Worm (Caenorhabditis elegans) whole organism, mixed stage, embryonic: Measurements from ENCODE around the gene adh-5.

Source experiments
- elt-1 ChIP-seq: sonication (generic microtip); optimal IDR thresholded peaks from 2 replicates; lab custom pipeline; 2017; ENCODE audit warnings: missing genetic modification characterization, mild to moderate bottlenecking, missing compliant biosample characterization, antibody characterized with exemption, moderate library complexity, borderline replicate concordance; ENCODE audit not compliant: insufficient read depth
- flh-1 ChIP-seq: fragments of 200-800 bp; sonication (Bioruptor generic); optimal IDR thresholded peaks from 2 replicates; lab custom pipeline; 2018; ENCODE audit warnings: mild to moderate bottlenecking, missing genetic modification characterization, moderate library complexity, missing compliant biosample characterization
- lin-13 ChIP-seq: fragments of 150-350 bp; optimal IDR thresholded peaks from 2 replicates; lab custom pipeline; 2014; ENCODE audit warnings: missing biosample characterization, missing genetic modification characterization
- lsy-2 ChIP-seq: fragments of 150-350 bp; optimal IDR thresholded peaks from 2 replicates; lab custom pipeline; 2014; ENCODE audit warnings: missing biosample characterization, missing genetic modification characterization
- mep-1 ChIP-seq: fragments of 150-350 bp; optimal IDR thresholded peaks from 2 replicates; lab custom pipeline; 2017; ENCODE audit warnings: missing biosample characterization, missing genetic modification reagents, missing genetic modification characterization, inconsistent platforms
- nhr-28 ChIP-seq: fragments of 150-350 bp; optimal IDR thresholded peaks from 2 replicates; lab custom pipeline; 2014; ENCODE audit warnings: missing biosample characterization, missing genetic modification characterization
- pha-4 ChIP-seq: fragments of 150-350 bp; optimal IDR thresholded peaks from 2 replicates; lab custom pipeline; 2018; ENCODE audit warnings: missing biosample characterization, missing genetic modification reagents, missing genetic modification characterization
- unc-120 ChIP-seq: sonication (generic microtip); optimal IDR thresholded peaks from 2 replicates; lab custom pipeline; 2017; ENCODE audit warnings: missing genetic modification characterization, missing compliant biosample characterization; ENCODE audit not compliant: poor library complexity, severe bottlenecking
- unc-62 ChIP-seq: fragments of 150-350 bp; optimal IDR thresholded peaks from 2 replicates; lab custom pipeline; 2014; ENCODE audit warnings: missing biosample characterization, missing genetic modification reagents, missing genetic modification characterization

DNA sequence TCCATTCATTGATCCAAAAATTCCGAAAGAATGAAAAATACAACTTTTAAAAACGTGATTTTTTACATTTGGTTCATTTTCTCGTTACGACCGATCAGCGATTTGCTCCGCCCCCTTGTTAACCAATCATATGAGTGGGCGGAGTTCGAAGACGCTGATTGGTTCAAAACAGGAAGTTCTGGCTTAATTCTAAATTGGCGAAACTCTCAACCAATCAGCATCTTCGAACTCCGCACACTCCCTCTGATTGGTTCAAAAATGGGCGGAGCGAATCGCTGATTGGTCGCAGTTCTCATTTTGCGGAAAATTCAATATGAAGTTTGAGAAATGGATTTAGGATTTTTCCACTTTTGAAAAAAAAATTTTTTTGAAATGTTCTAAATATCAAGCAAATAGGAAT lies 34.3 kb downstream of the adh-5 start:
- TF ChIP-seq mep-1 (tag; lab: Kevin White, UChicago) (no peak), unc-62 (no peak), pha-4 (no peak), nhr-28 (tag; lab: Kevin White, UChicago) (no peak), lin-13 (tag; lab: Kevin White, UChicago) (no peak), lsy-2 (tag; lab: Kevin White, UChicago) (no peak), flh-1 (GFP tag; lab: Kevin White, UChicago) (no peak), elt-1 (no peak), unc-120 (no peak)
